Worm (Caenorhabditis elegans) whole organism, L2 larva: Measurements from ENCODE around the gene eak-3.

Source experiments
- F13H6.1 ChIP-seq: sonication (generic microtip); optimal IDR thresholded peaks from 2 replicates; lab custom pipeline; 2016; ENCODE audit warnings: missing genetic modification characterization, missing compliant biosample characterization
- Y55F3AM.14 ChIP-seq: fragments of 200-800 bp; sonication (Bioruptor generic); optimal IDR thresholded peaks from 2 replicates; lab custom pipeline; 2018; ENCODE audit warnings: mild to moderate bottlenecking, missing genetic modification characterization, missing compliant biosample characterization
- ZK546.5 ChIP-seq: sonication (generic microtip); optimal IDR thresholded peaks from 2 replicates; lab custom pipeline; 2017; ENCODE audit warnings: missing biosample characterization, missing genetic modification characterization
- alr-1 ChIP-seq: fragments of 150-350 bp; optimal IDR thresholded peaks from 2 replicates; lab custom pipeline; 2014; ENCODE audit warnings: missing biosample characterization, missing genetic modification characterization
- aly-2 ChIP-seq: fragments of 150-350 bp; optimal IDR thresholded peaks from 2 replicates; lab custom pipeline; 2014; ENCODE audit warnings: missing biosample characterization, missing genetic modification characterization
- ama-1 ChIP-seq: fragments of 150-350 bp; optimal IDR thresholded peaks from 2 replicates; lab custom pipeline; 2018; ENCODE audit warnings: inconsistent platforms
- blmp-1 ChIP-seq: sonication (generic microtip); optimal IDR thresholded peaks from 2 replicates; lab custom pipeline; 2017; ENCODE audit warnings: missing genetic modification characterization, mild to moderate bottlenecking, missing compliant biosample characterization, antibody characterized with exemption, moderate library complexity; ENCODE audit not compliant: insufficient read depth
- ceh-16 ChIP-seq: fragments of 150-350 bp; optimal IDR thresholded peaks from 2 replicates; lab custom pipeline; 2014; ENCODE audit warnings: missing biosample characterization, missing genetic modification characterization
- ceh-82 ChIP-seq: fragments of 150-350 bp; optimal IDR thresholded peaks from 2 replicates; lab custom pipeline; 2014; ENCODE audit warnings: missing biosample characterization, missing genetic modification characterization
- crh-2 ChIP-seq: sonication (generic microtip); optimal IDR thresholded peaks from 2 replicates; lab custom pipeline; 2017; ENCODE audit warnings: missing biosample characterization, missing genetic modification characterization
- dmd-4 ChIP-seq: sonication (generic microtip); optimal IDR thresholded peaks from 2 replicates; lab custom pipeline; 2017; ENCODE audit warnings: missing biosample characterization, missing genetic modification characterization
- egl-27 ChIP-seq: sonication (generic microtip); optimal IDR thresholded peaks from 3 replicates; lab custom pipeline; 2017; ENCODE audit warnings: missing biosample characterization, missing genetic modification reagents, missing genetic modification characterization
- elt-1 ChIP-seq: fragments of 150-350 bp; optimal IDR thresholded peaks from 2 replicates; lab custom pipeline; 2014; ENCODE audit warnings: missing biosample characterization, missing genetic modification characterization
- elt-3 ChIP-seq: sonication (generic microtip); optimal IDR thresholded peaks from 2 replicates; lab custom pipeline; 2017; ENCODE audit warnings: missing biosample characterization, missing genetic modification characterization
- gmeb-1 ChIP-seq: fragments of 150-350 bp; optimal IDR thresholded peaks from 2 replicates; lab custom pipeline; 2014; ENCODE audit warnings: missing biosample characterization, missing genetic modification characterization
- lin-11 ChIP-seq: fragments of 150-350 bp; sonication (generic microtip); optimal IDR thresholded peaks from 2 replicates; lab custom pipeline; 2014; ENCODE audit warnings: missing biosample characterization, missing genetic modification characterization, inconsistent platforms, mixed read lengths
- lin-13 ChIP-seq: fragments of 150-350 bp; optimal IDR thresholded peaks from 2 replicates; lab custom pipeline; 2014; ENCODE audit warnings: missing biosample characterization, missing genetic modification reagents, missing genetic modification characterization
- lsy-2 ChIP-seq, 2 experiments: fragments of 150-350 bp in 1 of 2; sonication (generic microtip) in 1 of 2; optimal IDR thresholded peaks; 2 replicates each; lab custom pipeline; 2014 to 2017; ENCODE audit warnings: missing biosample characterization in 2 of 2, missing genetic modification characterization in 2 of 2
- mab-5 ChIP-seq: fragments of 150-350 bp; optimal IDR thresholded peaks from 2 replicates; lab custom pipeline; 2014; ENCODE audit warnings: missing biosample characterization, missing genetic modification characterization
- mdl-1 ChIP-seq, 2 experiments: fragments of 150-350 bp in 1 of 2; sonication (generic microtip) in 1 of 2; optimal IDR thresholded peaks; 2 replicates each; lab custom pipeline; 2017; ENCODE audit warnings: missing biosample characterization in 2 of 2, missing genetic modification characterization in 2 of 2
- nhr-10 ChIP-seq: sonication (generic microtip); optimal IDR thresholded peaks from 2 replicates; lab custom pipeline; 2017; ENCODE audit warnings: missing biosample characterization, missing genetic modification characterization
- nhr-11 ChIP-seq: fragments of 150-350 bp; optimal IDR thresholded peaks from 2 replicates; lab custom pipeline; 2014; ENCODE audit warnings: missing biosample characterization, missing genetic modification characterization
- nhr-12 ChIP-seq: fragments of 150-350 bp; optimal IDR thresholded peaks from 2 replicates; lab custom pipeline; 2014; ENCODE audit warnings: missing biosample characterization, missing genetic modification characterization
- nhr-129 ChIP-seq: fragments of 150-350 bp; optimal IDR thresholded peaks from 2 replicates; lab custom pipeline; 2014; ENCODE audit warnings: missing biosample characterization, missing genetic modification characterization
- nhr-21 ChIP-seq: fragments of 150-350 bp; optimal IDR thresholded peaks from 2 replicates; lab custom pipeline; 2014; ENCODE audit warnings: missing biosample characterization, missing genetic modification characterization
- nhr-237 ChIP-seq: fragments of 150-350 bp; optimal IDR thresholded peaks from 2 replicates; lab custom pipeline; 2014; ENCODE audit warnings: missing biosample characterization, missing genetic modification characterization
- nhr-25 ChIP-seq: fragments of 150-350 bp; sonication (generic microtip); optimal IDR thresholded peaks from 3 replicates; lab custom pipeline; 2014; ENCODE audit warnings: missing biosample characterization, missing genetic modification characterization
- nhr-6 ChIP-seq: fragments of 150-350 bp; optimal IDR thresholded peaks from 2 replicates; lab custom pipeline; 2014; ENCODE audit warnings: missing biosample characterization, missing genetic modification characterization
- nhr-77 ChIP-seq: fragments of 150-350 bp; optimal IDR thresholded peaks from 2 replicates; lab custom pipeline; 2014; ENCODE audit warnings: missing biosample characterization, missing genetic modification characterization
- peb-1 ChIP-seq: fragments of 150-350 bp; optimal IDR thresholded peaks from 2 replicates; lab custom pipeline; 2014; ENCODE audit warnings: missing biosample characterization, missing genetic modification characterization
- sem-4 ChIP-seq: fragments of 150-350 bp; optimal IDR thresholded peaks from 2 replicates; lab custom pipeline; 2014; ENCODE audit warnings: missing biosample characterization, missing genetic modification reagents, missing genetic modification characterization
- skn-1 ChIP-seq: sonication (generic microtip); optimal IDR thresholded peaks from 2 replicates; lab custom pipeline; 2017; ENCODE audit warnings: missing biosample characterization, missing genetic modification characterization
- sma-3 ChIP-seq: sonication (generic microtip); optimal IDR thresholded peaks from 2 replicates; lab custom pipeline; 2016; ENCODE audit warnings: missing genetic modification reagents, missing genetic modification characterization, missing compliant biosample characterization
- sma-9 ChIP-seq, 2 experiments: fragments of 150-350 bp in 1 of 2; sonication (generic microtip) in 1 of 2; optimal IDR thresholded peaks; 2 replicates each; lab custom pipeline; 2014 to 2016; ENCODE audit warnings: missing genetic modification characterization in 2 of 2, mild to moderate bottlenecking in 1 of 2, missing biosample characterization in 1 of 2, missing compliant biosample characterization in 1 of 2, missing genetic modification reagents in 1 of 2, moderate library complexity in 1 of 2
- snpc-4 ChIP-seq: fragments of 150-350 bp; optimal IDR thresholded peaks from 2 replicates; lab custom pipeline; 2014; ENCODE audit warnings: missing biosample characterization, missing genetic modification characterization
- unc-39 ChIP-seq: fragments of 150-350 bp; optimal IDR thresholded peaks from 2 replicates; lab custom pipeline; 2014; ENCODE audit warnings: missing biosample characterization, missing genetic modification characterization
- unc-55 ChIP-seq: fragments of 150-350 bp; sonication (generic microtip); optimal IDR thresholded peaks from 3 replicates; lab custom pipeline; 2014; ENCODE audit warnings: missing biosample characterization, missing genetic modification reagents, missing genetic modification characterization
- unc-62 ChIP-seq: fragments of 150-350 bp; optimal IDR thresholded peaks from 2 replicates; lab custom pipeline; 2014; ENCODE audit warnings: missing biosample characterization, missing genetic modification reagents, missing genetic modification characterization
- zag-1 ChIP-seq: fragments of 150-350 bp; optimal IDR thresholded peaks from 2 replicates; lab custom pipeline; 2014; ENCODE audit warnings: missing biosample characterization, missing genetic modification characterization

Gene eak-3

DNA sequence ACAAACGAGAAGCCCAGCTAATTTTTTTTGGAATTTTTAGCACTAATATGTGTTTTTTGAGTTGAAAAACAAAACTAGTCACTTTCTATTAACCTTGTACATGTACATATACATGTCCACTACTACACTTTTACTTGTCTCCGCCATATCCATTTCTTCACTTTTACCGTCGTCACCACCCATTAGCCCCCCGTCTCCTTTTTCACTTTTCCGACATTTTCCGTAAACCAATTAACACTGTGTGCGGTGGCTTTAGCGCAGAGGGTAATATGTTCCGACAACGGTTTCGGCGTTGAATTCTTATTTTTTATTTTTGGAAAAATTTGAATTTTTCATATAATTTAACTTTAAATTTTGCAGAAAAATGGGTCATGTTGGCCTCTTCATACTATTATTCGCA is 24.7 kb downstream of the eak-3 start, which contains the start of gene cdh-12:
Gene cdh-12 (plus strand): TSS at position 365 of the 400 bp plus-strand sequence.
- TF ChIP-seq nhr-77 (tag; lab: Kevin White, UChicago) (no peak), nhr-11 (no peak), unc-39 (tag; lab: Kevin White, UChicago) (no peak), nhr-21 (tag; lab: Kevin White, UChicago) (no peak), skn-1 (tag; lab: Kevin White, UChicago) (no peak)

DNA sequence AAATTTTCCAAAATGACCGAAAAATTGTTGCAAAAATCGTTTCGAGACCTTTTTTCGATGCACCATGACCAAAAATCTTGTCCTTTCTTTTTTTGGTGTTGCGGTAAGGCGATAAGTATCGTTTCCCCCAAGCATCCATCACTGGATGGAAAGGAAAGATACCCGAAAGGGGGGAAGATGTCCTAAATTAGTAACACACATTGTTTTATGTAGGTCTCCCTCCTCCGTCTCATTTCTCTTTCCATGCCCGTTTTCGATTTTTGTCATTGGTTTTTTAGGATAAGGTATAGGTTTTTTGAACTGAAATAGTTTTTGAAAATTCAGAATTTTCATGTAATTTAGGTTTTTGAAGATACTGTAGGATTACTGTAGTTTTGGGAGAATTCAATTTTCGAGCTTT is 26.9 kb downstream of the eak-3 start:
- TF ChIP-seq lin-11 (tag; lab: Kevin White, UChicago): no peak
- TF ChIP-seq mab-5 (tag; lab: Kevin White, UChicago): no peak
- no peak for TF ChIP-seq elt-1 (tag; lab: Kevin White, UChicago)
- no peak for TF ChIP-seq nhr-11
- no peak for TF ChIP-seq Y55F3AM.14 (GFP tag; lab: Kevin White, UChicago)
- no peak for TF ChIP-seq crh-2 (tag; lab: Kevin White, UChicago)
- TF ChIP-seq nhr-6 (tag; lab: Kevin White, UChicago): no peak
- no peak for TF ChIP-seq blmp-1 (tag; lab: Kevin White, UChicago)
- TF ChIP-seq unc-39 (tag; lab: Kevin White, UChicago): no peak
- TF ChIP-seq sma-3: no peak
- no peak for TF ChIP-seq dmd-4 (tag; lab: Kevin White, UChicago)

DNA sequence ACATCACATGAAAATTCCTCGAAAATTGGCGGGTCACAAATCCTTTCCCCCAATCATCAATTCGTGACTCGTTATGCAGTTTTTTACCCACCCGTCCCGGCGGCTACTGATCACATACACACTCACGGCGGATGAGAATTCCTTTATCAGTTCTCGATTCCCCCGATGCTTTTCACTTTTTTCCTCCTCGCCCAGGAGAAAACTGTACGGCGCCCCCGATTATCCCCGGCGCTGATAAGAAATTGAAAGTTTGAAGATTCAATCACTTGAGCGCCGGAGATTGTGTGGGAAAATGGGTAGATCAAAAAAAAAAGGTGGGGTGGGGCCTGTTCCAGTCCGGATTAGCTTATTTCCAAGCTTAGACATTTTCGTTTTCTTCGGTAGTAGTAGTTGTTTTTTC is 28.5 kb downstream of the eak-3 start:
- TF ChIP-seq nhr-21 (tag; lab: Kevin White, UChicago) (no peak), elt-3 (tag; lab: Kevin White, UChicago) (no peak), ZK546.5 (no peak), blmp-1 (tag; lab: Kevin White, UChicago) (peak; percentile 28), egl-27 (tag; lab: Kevin White, UChicago) (no peak), unc-62 (no peak), elt-1 (tag; lab: Kevin White, UChicago) (no peak), zag-1 (tag; lab: Kevin White, UChicago) (no peak)

DNA sequence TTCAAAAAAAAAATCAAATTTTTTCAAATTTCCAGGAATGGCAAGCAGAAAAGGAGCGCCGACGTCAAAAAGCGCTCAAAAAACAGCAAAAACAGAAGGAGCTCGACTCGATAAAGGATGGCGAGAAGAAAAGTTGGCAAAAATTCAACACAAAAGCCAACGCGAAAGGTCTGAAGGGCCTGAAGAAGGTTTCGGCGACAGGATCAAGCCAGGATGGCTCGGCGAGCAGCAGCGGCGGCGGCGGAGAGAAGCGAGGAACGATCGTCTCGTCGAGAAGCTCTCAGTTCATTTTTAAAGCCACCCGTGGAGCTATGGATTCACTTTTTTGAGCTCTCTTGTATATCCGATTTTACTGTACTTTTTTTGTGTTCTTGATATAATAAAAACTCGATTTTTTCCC is 31.5 kb downstream of the eak-3 start:
- TF ChIP-seq ceh-16 (tag; lab: Kevin White, UChicago): no peak
- TF ChIP-seq sem-4 (tag; lab: Kevin White, UChicago): no peak
- TF ChIP-seq Y55F3AM.14 (GFP tag; lab: Kevin White, UChicago): no peak
- no peak for TF ChIP-seq nhr-11
- no peak for TF ChIP-seq ceh-82 (tag; lab: Kevin White, UChicago)
- no peak for TF ChIP-seq crh-2 (tag; lab: Kevin White, UChicago)
- no peak for TF ChIP-seq nhr-129 (tag; lab: Kevin White, UChicago)
- TF ChIP-seq egl-27 (tag; lab: Kevin White, UChicago): no peak
- TF ChIP-seq alr-1 (tag; lab: Kevin White, UChicago): no peak
- no peak for TF ChIP-seq elt-3 (tag; lab: Kevin White, UChicago)
- no peak for TF ChIP-seq nhr-25 (tag; lab: Kevin White, UChicago)
- TF ChIP-seq peb-1: no peak
- TF ChIP-seq sma-3: no peak
- TF ChIP-seq dmd-4 (tag; lab: Kevin White, UChicago): no peak
- TF ChIP-seq nhr-12 (tag; lab: Kevin White, UChicago): no peak
- TF ChIP-seq snpc-4: no peak
- TF ChIP-seq lin-13: no peak
- TF ChIP-seq elt-1 (tag; lab: Kevin White, UChicago): no peak
- no peak for TF ChIP-seq ZK546.5
- TF ChIP-seq, all 48 proteins: peak for 0

DNA sequence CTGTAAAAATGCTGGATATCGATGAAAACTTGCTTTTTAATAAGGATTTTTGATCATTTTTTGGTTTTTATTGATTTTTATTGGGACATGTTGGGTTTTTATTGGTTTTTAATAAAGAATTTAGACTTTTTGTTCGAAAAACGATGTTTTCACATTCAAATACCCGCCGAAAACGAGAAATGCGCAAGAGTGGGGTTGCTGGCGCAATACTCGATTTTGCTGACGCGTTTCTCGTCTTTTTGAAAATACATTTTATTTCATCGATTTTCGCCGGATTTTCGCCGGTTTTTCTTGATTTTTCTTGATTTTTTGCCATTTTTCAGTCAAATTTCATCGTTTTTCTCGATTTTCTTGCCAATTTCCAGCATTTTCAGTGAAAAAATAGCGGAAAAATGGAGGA is 33.6 kb downstream of the eak-3 start, which contains the start of gene smr-1:
Gene smr-1 (plus strand): TSS at position 375 of the 400 bp plus-strand sequence.
- TF ChIP-seq mab-5 (tag; lab: Kevin White, UChicago) (peak; percentile 86), ceh-16 (tag; lab: Kevin White, UChicago) (no peak), peb-1 (no peak), snpc-4 (peak; percentile 49), blmp-1 (tag; lab: Kevin White, UChicago) (peak; percentile 9), alr-1 (tag; lab: Kevin White, UChicago) (no peak), nhr-129 (tag; lab: Kevin White, UChicago) (peak; percentile 78), lsy-2 (tag; optimal IDR thresholded peaks at IDR 0.05; lab: Kevin White, UChicago) (peak; percentile 92 to 93), zag-1 (tag; lab: Kevin White, UChicago) (peak; percentile 28), nhr-21 (tag; lab: Kevin White, UChicago) (peak; percentile 58), nhr-25 (tag; lab: Kevin White, UChicago) (peak; percentile 84), gmeb-1 (tag; lab: Kevin White, UChicago) (peak; percentile 98), unc-62 (no peak), nhr-6 (tag; lab: Kevin White, UChicago) (peak; percentile 54), crh-2 (tag; lab: Kevin White, UChicago) (peak; percentile 87), ZK546.5 (peak; percentile 13), nhr-237 (peak; percentile 25), lin-11 (tag; lab: Kevin White, UChicago) (peak; percentile 45), F13H6.1 (tag; lab: Kevin White, UChicago) (peak; percentile 80), mdl-1 (tag; optimal IDR thresholded peaks at IDR 0.05; lab: Kevin White, UChicago) (peak in 1 of 2 experiments; percentile 45), sem-4 (tag; lab: Kevin White, UChicago) (peak; percentile 49), dmd-4 (tag; lab: Kevin White, UChicago) (no peak), skn-1 (tag; lab: Kevin White, UChicago) (no peak), egl-27 (tag; lab: Kevin White, UChicago) (peak; percentile 78), sma-9 (GFP tag; optimal IDR thresholded peaks at IDR 0.05; lab: Kevin White, UChicago) (peak; percentile 87), sma-9 (tag; optimal IDR thresholded peaks at IDR 0.05; lab: Kevin White, UChicago) (no peak), sma-3 (peak; percentile 78), aly-2 (no peak), ceh-82 (tag; lab: Kevin White, UChicago) (no peak), unc-55 (GFP tag; lab: Kevin White, UChicago) (peak; percentile 87), unc-39 (tag; lab: Kevin White, UChicago) (no peak), ama-1 (lab: Kevin White, UChicago) (peak; percentile 72), nhr-10 (tag; lab: Kevin White, UChicago) (no peak)
